Worm (Caenorhabditis elegans): Measurements from ENCODE around the gene ddx-23.

The ddx-23 gene

DNA sequence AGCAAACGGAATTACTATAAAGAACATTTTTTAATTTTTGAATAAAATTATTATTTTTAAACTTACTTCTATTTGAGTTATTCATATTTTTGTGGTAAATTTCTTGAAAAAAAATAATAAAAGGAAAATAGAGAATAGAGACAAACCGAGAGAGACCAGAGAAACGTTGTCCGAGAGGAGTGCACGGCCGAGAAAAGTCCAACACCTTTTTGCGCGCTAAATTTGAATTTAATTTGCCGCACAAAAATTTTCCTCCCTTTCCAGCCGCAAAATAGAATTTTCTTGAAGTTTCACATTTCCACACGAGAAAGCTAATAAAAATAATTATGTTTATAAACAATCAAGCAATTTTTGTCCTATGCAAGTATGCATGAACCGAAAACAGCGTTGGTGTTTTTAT, 18.7 kb upstream of the ddx-23 start, which contains the start of the genes F01F1.11 and F01F1.3:
Gene F01F1.11 (minus strand): TSS at position 118 of the 400 bp plus-strand sequence.
Gene F01F1.3 (plus strand): TSS at position 179 of the 400 bp plus-strand sequence.
- peak; percentile 72; the same call in 1 of the 2 replicates for TF ChIP-seq ztf-28 (GFP tag; IDR thresholded peaks at IDR 0.05)
- peak; percentile 23 to 31 for TF ChIP-seq rec-8 (tag; optimal IDR thresholded peaks at IDR 0.05)
- peak; percentile 50; the same call in 1 of the 2 replicates for TF ChIP-seq ceh-91 (GFP tag; IDR thresholded peaks at IDR 0.05)
- TF ChIP-seq akir-1 (GFP tag; optimal IDR thresholded peaks at IDR 0.05): no peak
- TF ChIP-seq rpc-1 (optimal IDR thresholded peaks at IDR 0.05): no peak
- no peak for TF ChIP-seq rpc-1 (tag; optimal IDR thresholded peaks at IDR 0.05)
- TF ChIP-seq let-607 (tag; optimal IDR thresholded peaks at IDR 0.05): peak in 1 of 2 experiments; percentile 57
- TF ChIP-seq efl-1 (GFP tag; optimal IDR thresholded peaks at IDR 0.05): peak; percentile 80
- TF ChIP-seq attf-6 (GFP tag; IDR thresholded peaks at IDR 0.05): no peak
- no peak for TF ChIP-seq F57C9.4 (tag; optimal IDR thresholded peaks at IDR 0.05)
- TF ChIP-seq somi-1 (GFP tag; optimal IDR thresholded peaks at IDR 0.05): no peak
- no peak for TF ChIP-seq nhr-90 (tag; optimal IDR thresholded peaks at IDR 0.05)
- no peak for TF ChIP-seq ztf-6 (GFP tag; IDR thresholded peaks at IDR 0.05)
- no peak for TF ChIP-seq F55B11.4 (tag; optimal IDR thresholded peaks at IDR 0.05; ENCODE audit: borderline replicate concordance, insufficient read depth)
- TF ChIP-seq madf-3 (GFP tag; IDR thresholded peaks at IDR 0.05): no peak
- peak; percentile 39 for TF ChIP-seq F22D6.2 (tag; optimal IDR thresholded peaks at IDR 0.05)
- TF ChIP-seq nfyb-1 (GFP tag; IDR thresholded peaks at IDR 0.05): peak; percentile 64; the same call in 1 of the 2 replicates
- TF ChIP-seq sea-2 (GFP tag; IDR thresholded peaks at IDR 0.05): no peak
- no peak for TF ChIP-seq aptf-3 (GFP tag; IDR thresholded peaks at IDR 0.05)
- peak; percentile 69 for TF ChIP-seq D2030.7 (GFP tag; IDR thresholded peaks at IDR 0.05)
- TF ChIP-seq snpc-1.1 (tag; optimal IDR thresholded peaks at IDR 0.05; ENCODE audit: insufficient read depth): no peak
- TF ChIP-seq him-1 (tag; optimal IDR thresholded peaks at IDR 0.05): peak; percentile 31
- peak; percentile 91 for TF ChIP-seq unc-130 (GFP tag; optimal IDR thresholded peaks at IDR 0.05)
- peak; percentile 28 for TF ChIP-seq snpc-1.3 (tag; optimal IDR thresholded peaks at IDR 0.05; ENCODE audit: insufficient read depth)
- TF ChIP-seq zim-3 (tag; optimal IDR thresholded peaks at IDR 0.05): no peak
- 0 out of 2 replicates have a peak, but pooled peaks have one; percentile 15 for TF ChIP-seq B0336.3 (GFP tag; IDR thresholded peaks at IDR 0.05)
- no peak for TF ChIP-seq Y95B8A.8 (GFP tag; IDR thresholded peaks at IDR 0.05)
- TF ChIP-seq Y79H2A.3 (GFP tag; conservative IDR thresholded peaks at IDR 0.05): no peak
- TF ChIP-seq ekl-4 (GFP tag; IDR thresholded peaks at IDR 0.05): peak; percentile 45; the same call in 1 of the 2 replicates
- TF ChIP-seq C17E4.6 (GFP tag; IDR thresholded peaks at IDR 0.05): 0 out of 2 replicates have a peak, but pooled peaks have one; percentile 28
- TF ChIP-seq lsy-27 (tag; optimal IDR thresholded peaks at IDR 0.05; ENCODE audit: borderline replicate concordance, insufficient read depth): no peak
- TF ChIP-seq snpc-4 (GFP tag; optimal IDR thresholded peaks at IDR 0.05): no peak
- peak in 2 of 4 experiments; percentile 13 to 17 for TF ChIP-seq snpc-4 (tag; optimal IDR thresholded peaks at IDR 0.05)
- no peak for TF ChIP-seq zfh-2 (GFP tag; conservative IDR thresholded peaks at IDR 0.05)
- TF ChIP-seq madf-6 (GFP tag; IDR thresholded peaks at IDR 0.05): peak; percentile 80
- peak; percentile 63 for TF ChIP-seq F33H1.4 (GFP tag; IDR thresholded peaks at IDR 0.05)
- TF ChIP-seq unc-62 (GFP tag; optimal IDR thresholded peaks at IDR 0.05): no peak
- peak; percentile 9 for TF ChIP-seq tlf-1 (GFP tag; optimal IDR thresholded peaks at IDR 0.05)
- no peak for TF ChIP-seq cebp-2 (GFP tag; IDR thresholded peaks at IDR 0.05)
- 0 out of 2 replicates have a peak, but pooled peaks have one; percentile 25 for TF ChIP-seq madf-8 (GFP tag; conservative IDR thresholded peaks at IDR 0.05)
- no peak for TF ChIP-seq B0035.1 (tag; optimal IDR thresholded peaks at IDR 0.05)
- peak; percentile 77; the same call in 1 of the 2 replicates for TF ChIP-seq bed-2 (GFP tag; IDR thresholded peaks at IDR 0.05)
- no peak for TF ChIP-seq xnd-1 (tag; optimal IDR thresholded peaks at IDR 0.05)
- TF ChIP-seq ceh-100 (GFP tag; IDR thresholded peaks at IDR 0.05): peak; percentile 36; the same call in 1 of the 2 replicates
- no peak for TF ChIP-seq egl-18 (GFP tag; IDR thresholded peaks at IDR 0.05)
- TF ChIP-seq attf-3 (GFP tag; conservative IDR thresholded peaks at IDR 0.05): peak; percentile 69
- peak; percentile 54 for TF ChIP-seq ccch-3 (GFP tag; optimal IDR thresholded peaks at IDR 0.05)
- TF ChIP-seq lag-1 (GFP tag; IDR thresholded peaks at IDR 0.05): no peak

Measured in whole organism, young adult.